Worm (Caenorhabditis elegans) whole organism, dauer: ENCODE measurements around the gene puf-9.

Experiments
- unc-62 ChIP-seq: sonication (generic microtip); optimal IDR thresholded peaks from 2 replicates; lab custom pipeline; 2017; ENCODE audit warnings: missing biosample characterization, missing genetic modification reagents, missing genetic modification characterization

The puf-9 gene

ce11 chrX:5854163-5854451 is 12.7 kb downstream of the puf-9 start, which contains the start of gene hog-1:
Gene hog-1, minus strand, starts transcription at chrX:5854263.
- no peak for TF ChIP-seq unc-62

ce11 chrX:5854452-5855234 is 13.3 kb downstream of the puf-9 start:
- no peak for TF ChIP-seq unc-62

ce11 chrX:5859161-5859560 is 17.8 kb downstream of the puf-9 start:
- no peak for TF ChIP-seq unc-62

ce11 chrX:5862408-5862807 is 21.0 kb downstream of the puf-9 start, which contains the start of gene ctbp-1:
Gene ctbp-1, plus strand, starts transcription at chrX:5862708.
- TF ChIP-seq unc-62, result no peak

- TF ChIP-seq unc-62, result no peak
Observed at ce11 chrX:5868030-5868429, 26.6 kb downstream of the puf-9 start.

ce11 chrX:5869603-5870002 is 28.2 kb downstream of the puf-9 start:
- TF ChIP-seq unc-62, result no peak

- TF ChIP-seq unc-62, result no peak
Observed at ce11 chrX:5872153-5872552, 30.8 kb downstream of the puf-9 start.

ce11 chrX:5875567-5875966 is 34.2 kb downstream of the puf-9 start, which contains the start of gene F49E10.4:
Gene F49E10.4, plus strand, starts transcription at chrX:5875867.
- TF ChIP-seq unc-62, result no peak

ce11 chrX:5877039-5877438 is 35.6 kb downstream of the puf-9 start:
- TF ChIP-seq unc-62, result no peak

- no peak for TF ChIP-seq unc-62
Observed at ce11 chrX:5885565-5885964, 44.2 kb downstream of the puf-9 start, which contains the start of gene flp-7. Gene flp-7, plus strand, starts transcription at chrX:5885865.

ce11 chrX:5890080-5890479 is 48.7 kb downstream of the puf-9 start, which contains the start of gene F49E10.2:
Gene F49E10.2, plus strand, starts transcription at chrX:5890380.
- no peak for TF ChIP-seq unc-62
